Worm (Caenorhabditis elegans) whole organism, young adult: ENCODE data around the gene F17C8.3.

Experiments
- B0019.2 ChIP-seq: fragments of 200-800 bp; sonication (Bioruptor generic); conservative IDR thresholded peaks from 2 replicates; pipeline ENCODE4 v1.3.6; 2022; ENCODE audit warnings: missing genetic modification reagents, missing genetic modification characterization, missing compliant biosample characterization
- B0261.1 ChIP-seq: sonication (generic microtip); optimal IDR thresholded peaks from 2 replicates; lab custom pipeline; 2016; ENCODE audit warnings: mild to moderate bottlenecking, missing genetic modification characterization, moderate library complexity, missing compliant biosample characterization
- B0336.3 ChIP-seq: fragments of 200-800 bp; sonication (Bioruptor generic); IDR thresholded peaks from 2 replicates; pipeline ENCODE4 v1.3.6; 2022; ENCODE audit warnings: missing genetic modification characterization, missing compliant biosample characterization
- F10E7.11 ChIP-seq: sonication (generic microtip); optimal IDR thresholded peaks from 2 replicates; lab custom pipeline; 2017; ENCODE audit warnings: mild to moderate bottlenecking, missing genetic modification characterization, moderate library complexity, missing compliant biosample characterization
- F23B12.7 ChIP-seq: sonication (generic microtip); optimal IDR thresholded peaks from 2 replicates; lab custom pipeline; 2017; ENCODE audit warnings: missing genetic modification characterization, mild to moderate bottlenecking, missing compliant biosample characterization, antibody characterized with exemption, moderate library complexity; ENCODE audit not compliant: insufficient read depth
- F37B4.10 ChIP-seq: fragments of 200-800 bp; sonication (Bioruptor generic); IDR thresholded peaks from 2 replicates; pipeline ENCODE4 v1.3.6; 2022; ENCODE audit warnings: missing genetic modification characterization, missing compliant biosample characterization
- F52B5.7 ChIP-seq: sonication (generic microtip); optimal IDR thresholded peaks from 2 replicates; lab custom pipeline; 2016; ENCODE audit warnings: mild to moderate bottlenecking, missing genetic modification characterization, missing compliant biosample characterization
- F57C9.4 ChIP-seq: sonication (generic microtip); optimal IDR thresholded peaks from 2 replicates; lab custom pipeline; 2017; ENCODE audit warnings: mild to moderate bottlenecking, missing genetic modification characterization, missing compliant biosample characterization
- T07F8.4 ChIP-seq: sonication (generic microtip); optimal IDR thresholded peaks from 2 replicates; lab custom pipeline; 2016; ENCODE audit warnings: mild to moderate bottlenecking, missing genetic modification characterization, moderate library complexity, missing compliant biosample characterization
- Y56A3A.18 ChIP-seq: fragments of 200-800 bp; sonication (Bioruptor generic); IDR thresholded peaks from 2 replicates; pipeline ENCODE4 v1.3.6; 2022; ENCODE audit warnings: missing genetic modification reagents, missing genetic modification characterization, missing compliant biosample characterization
- Y67H2A.10 ChIP-seq: fragments of 200-800 bp; sonication (Bioruptor generic); conservative IDR thresholded peaks from 2 replicates; pipeline ENCODE4 v1.3.6; 2022; ENCODE audit warnings: missing genetic modification reagents, missing genetic modification characterization, missing compliant biosample characterization
- Y79H2A.3 ChIP-seq: fragments of 200-800 bp; sonication (Bioruptor generic); conservative IDR thresholded peaks from 2 replicates; pipeline ENCODE4 v1.3.6; 2022; ENCODE audit warnings: missing genetic modification reagents, missing genetic modification characterization, missing compliant biosample characterization
- Y95B8A.8 ChIP-seq: fragments of 200-800 bp; sonication (Bioruptor generic); IDR thresholded peaks from 2 replicates; pipeline ENCODE4 v1.3.6; 2022; ENCODE audit warnings: missing genetic modification reagents, missing genetic modification characterization, missing compliant biosample characterization
- ZK185.1 ChIP-seq: sonication (generic microtip); optimal IDR thresholded peaks from 2 replicates; lab custom pipeline; 2016; ENCODE audit warnings: mild to moderate bottlenecking, missing genetic modification characterization, missing compliant biosample characterization; ENCODE audit not compliant: poor library complexity, severe bottlenecking
- akir-1 ChIP-seq: fragments of 200-800 bp; sonication (Bioruptor generic); optimal IDR thresholded peaks from 2 replicates; lab custom pipeline; 2018; ENCODE audit warnings: mild to moderate bottlenecking, missing genetic modification characterization, moderate library complexity, missing compliant biosample characterization
- aptf-2 ChIP-seq: fragments of 200-800 bp; sonication (Bioruptor generic); conservative IDR thresholded peaks from 2 replicates; pipeline ENCODE4 v1.3.6; 2022; ENCODE audit warnings: missing genetic modification reagents, missing genetic modification characterization, missing compliant biosample characterization
- aptf-3 ChIP-seq: fragments of 200-800 bp; sonication (Bioruptor generic); IDR thresholded peaks from 2 replicates; pipeline ENCODE4 v1.3.6; 2022; ENCODE audit warnings: missing genetic modification characterization, missing compliant biosample characterization
- attf-5 ChIP-seq: fragments of 200-800 bp; sonication (Bioruptor generic); optimal IDR thresholded peaks from 2 replicates; lab custom pipeline; 2018; ENCODE audit warnings: mild to moderate bottlenecking, missing genetic modification characterization, missing compliant biosample characterization
- attf-6 ChIP-seq: fragments of 200-800 bp; sonication (Bioruptor generic); IDR thresholded peaks from 2 replicates; pipeline ENCODE4 v1.3.6; 2022; ENCODE audit warnings: missing genetic modification reagents, missing genetic modification characterization, missing compliant biosample characterization
- ccch-3 ChIP-seq: fragments of 200-800 bp; sonication (Bioruptor generic); optimal IDR thresholded peaks from 2 replicates; lab custom pipeline; 2018; ENCODE audit warnings: mild to moderate bottlenecking, missing genetic modification characterization, missing compliant biosample characterization
- ceh-79 ChIP-seq: sonication (generic microtip); optimal IDR thresholded peaks from 2 replicates; lab custom pipeline; 2017; ENCODE audit warnings: mild to moderate bottlenecking, missing genetic modification characterization, missing compliant biosample characterization
- chd-7 ChIP-seq: sonication (generic microtip); optimal IDR thresholded peaks from 2 replicates; lab custom pipeline; 2016; ENCODE audit warnings: mild to moderate bottlenecking, missing genetic modification characterization, moderate library complexity, missing compliant biosample characterization
- efl-1 ChIP-seq: fragments of 150-350 bp; optimal IDR thresholded peaks from 2 replicates; lab custom pipeline; 2014; ENCODE audit warnings: missing biosample characterization, missing genetic modification reagents, missing genetic modification characterization
- egl-44 ChIP-seq: fragments of 200-800 bp; sonication (Bioruptor generic); IDR thresholded peaks from 2 replicates; pipeline ENCODE4 v1.3.6; 2022; ENCODE audit warnings: missing genetic modification reagents, missing genetic modification characterization, missing compliant biosample characterization
- ekl-4 ChIP-seq: fragments of 200-800 bp; sonication (Bioruptor generic); IDR thresholded peaks from 2 replicates; pipeline ENCODE4 v1.3.6; 2022; ENCODE audit warnings: missing genetic modification reagents, missing genetic modification characterization, missing compliant biosample characterization
- fkh-3 ChIP-seq: sonication (generic microtip); optimal IDR thresholded peaks from 2 replicates; lab custom pipeline; 2016; ENCODE audit warnings: mild to moderate bottlenecking, missing genetic modification characterization, missing compliant biosample characterization
- gei-17 ChIP-seq: fragments of 200-800 bp; sonication (Bioruptor generic); optimal IDR thresholded peaks from 2 replicates; lab custom pipeline; 2018; ENCODE audit warnings: mild to moderate bottlenecking, missing genetic modification characterization, missing compliant biosample characterization
- him-1 ChIP-seq: sonication (generic microtip); optimal IDR thresholded peaks from 2 replicates; lab custom pipeline; 2016; ENCODE audit warnings: missing genotype, missing genetic modification reagents, missing genetic modification characterization, missing compliant biosample characterization
- hrde-1 ChIP-seq: sonication (generic microtip); optimal IDR thresholded peaks from 2 replicates; lab custom pipeline; 2016; ENCODE audit warnings: missing genetic modification characterization, mild to moderate bottlenecking, missing compliant biosample characterization, moderate library complexity, missing genotype, missing genetic modification reagents, borderline replicate concordance
- lag-1 ChIP-seq: fragments of 200-800 bp; sonication (Bioruptor generic); IDR thresholded peaks from 2 replicates; pipeline ENCODE4 v1.3.6; 2022; ENCODE audit warnings: missing genetic modification reagents, missing genetic modification characterization, missing compliant biosample characterization
- let-526 ChIP-seq: fragments of 200-800 bp; sonication (Bioruptor generic); IDR thresholded peaks from 2 replicates; pipeline ENCODE4 v1.3.6; 2022; ENCODE audit warnings: missing genetic modification reagents, missing genetic modification characterization, missing compliant biosample characterization
- lin-35 ChIP-seq, 3 experiments: fragments of 150-350 bp in 2 of 3; sonication (generic microtip) in 1 of 3; optimal IDR thresholded peaks; 2 replicates each; lab custom pipeline; 2014 to 2018; ENCODE audit warnings: missing biosample characterization in 3 of 3, missing genetic modification characterization in 3 of 3, missing genetic modification reagents in 3 of 3
- lir-1 ChIP-seq: fragments of 200-800 bp; sonication (Bioruptor generic); conservative IDR thresholded peaks from 2 replicates; pipeline ENCODE4 v1.3.6; 2022; ENCODE audit warnings: missing genetic modification reagents, missing genetic modification characterization, missing compliant biosample characterization
- lsl-1 ChIP-seq: fragments of 200-800 bp; sonication (Bioruptor generic); optimal IDR thresholded peaks from 2 replicates; lab custom pipeline; 2018; ENCODE audit warnings: mild to moderate bottlenecking, missing genetic modification characterization, moderate library complexity, missing compliant biosample characterization
- madf-10 ChIP-seq: sonication (generic microtip); optimal IDR thresholded peaks from 2 replicates; lab custom pipeline; 2016; ENCODE audit warnings: mild to moderate bottlenecking, missing genetic modification characterization, missing compliant biosample characterization
- mcd-1 ChIP-seq: fragments of 200-800 bp; sonication (Bioruptor generic); IDR thresholded peaks from 2 replicates; pipeline ENCODE4 v1.3.6; 2022; ENCODE audit warnings: missing genetic modification reagents, missing genetic modification characterization, missing compliant biosample characterization
- mel-28 ChIP-seq: sonication (generic microtip); optimal IDR thresholded peaks from 2 replicates; lab custom pipeline; 2016; ENCODE audit warnings: borderline replicate concordance, mild to moderate bottlenecking, missing genetic modification characterization, missing compliant biosample characterization
- nhr-27 ChIP-seq: fragments of 200-800 bp; sonication (Bioruptor generic); optimal IDR thresholded peaks from 2 replicates; lab custom pipeline; 2018; ENCODE audit warnings: mild to moderate bottlenecking, missing genetic modification characterization, moderate library complexity, missing compliant biosample characterization
- pbrm-1 ChIP-seq: fragments of 200-800 bp; sonication (Bioruptor generic); IDR thresholded peaks from 2 replicates; pipeline ENCODE4 v1.3.6; 2022; ENCODE audit warnings: missing genetic modification reagents, missing genetic modification characterization, missing compliant biosample characterization
- rcor-1 ChIP-seq: fragments of 200-800 bp; sonication (Bioruptor generic); IDR thresholded peaks from 2 replicates; pipeline ENCODE4 v1.3.6; 2022; ENCODE audit warnings: missing genetic modification reagents, missing genetic modification characterization, missing compliant biosample characterization
- sea-2 ChIP-seq: fragments of 200-800 bp; sonication (Bioruptor generic); IDR thresholded peaks from 2 replicates; pipeline ENCODE4 v1.3.6; 2022; ENCODE audit warnings: missing genetic modification characterization, missing compliant biosample characterization
- snpc-4 ChIP-seq, 5 experiments: fragments of 150-350 bp in 1 of 5; sonication (generic microtip) in 4 of 5; optimal IDR thresholded peaks; 2 replicates each; lab custom pipeline; 2014 to 2018; ENCODE audit warnings: missing genetic modification characterization in 5 of 5, missing biosample characterization in 3 of 5, antibody characterized with exemption in 2 of 5, mild to moderate bottlenecking in 2 of 5, missing compliant biosample characterization in 2 of 5, missing genotype in 2 of 5, moderate library complexity in 2 of 5, missing genetic modification reagents in 1 of 5
- somi-1 ChIP-seq: fragments of 200-800 bp; sonication (Bioruptor generic); optimal IDR thresholded peaks from 2 replicates; lab custom pipeline; 2018; ENCODE audit warnings: mild to moderate bottlenecking, missing genetic modification characterization, missing compliant biosample characterization
- unc-130 ChIP-seq: sonication (generic microtip); optimal IDR thresholded peaks from 2 replicates; lab custom pipeline; 2016; ENCODE audit warnings: missing genetic modification reagents, missing genetic modification characterization, missing compliant biosample characterization
- unc-62 ChIP-seq: fragments of 150-350 bp; optimal IDR thresholded peaks from 2 replicates; lab custom pipeline; 2014; ENCODE audit warnings: missing biosample characterization, missing genetic modification reagents, missing genetic modification characterization
- xnd-1 ChIP-seq: sonication (generic microtip); optimal IDR thresholded peaks from 2 replicates; lab custom pipeline; 2016; ENCODE audit warnings: missing genotype, missing genetic modification reagents, missing genetic modification characterization, missing compliant biosample characterization
- zim-3 ChIP-seq: sonication (generic microtip); optimal IDR thresholded peaks from 2 replicates; lab custom pipeline; 2017; ENCODE audit warnings: mild to moderate bottlenecking, missing genetic modification characterization, moderate library complexity, missing compliant biosample characterization
- ztf-25 ChIP-seq: fragments of 200-800 bp; sonication (Bioruptor generic); IDR thresholded peaks from 2 replicates; pipeline ENCODE4 v1.3.6; 2022; ENCODE audit warnings: missing genetic modification reagents, missing genetic modification characterization, missing compliant biosample characterization
- ztf-28 ChIP-seq: fragments of 200-800 bp; sonication (Bioruptor generic); IDR thresholded peaks from 2 replicates; pipeline ENCODE4 v1.3.6; 2022; ENCODE audit warnings: missing genetic modification reagents, missing genetic modification characterization, missing compliant biosample characterization

Gene F17C8.3

ce11 chrIII:4693281-4693680, 38.5 kb upstream of the F17C8.3 start, which contains the start of gene nifk-1 (continued):
- TF ChIP-seq ekl-4 (GFP tag; lab: Robert Waterston, UW) (no peak), nhr-27 (tag; lab: Kevin White, UChicago) (no peak), F37B4.10 (no peak), lsl-1 (GFP tag; lab: Kevin White, UChicago) (peak; percentile 66), mcd-1 (GFP tag; lab: Robert Waterston, UW) (peak; percentile 67), unc-62 (GFP tag; lab: Kevin White, UChicago) (no peak), akir-1 (GFP tag; lab: Kevin White, UChicago) (no peak), F52B5.7 (tag; lab: Kevin White, UChicago) (no peak), aptf-3 (GFP tag; lab: Robert Waterston, UW) (no peak), F10E7.11 (tag; lab: Kevin White, UChicago) (no peak), attf-6 (GFP tag; lab: Robert Waterston, UW) (no peak), lir-1 (GFP tag; lab: Robert Waterston, UW) (no peak), him-1 (tag; lab: Kevin White, UChicago) (no peak), zim-3 (tag; lab: Kevin White, UChicago) (no peak), attf-5 (peak; percentile 86), ZK185.1 (tag; lab: Kevin White, UChicago) (peak; percentile 7), lin-35 (GFP tag; optimal IDR thresholded peaks at IDR 0.05; lab: Kevin White, UChicago) (peak in 1 of 3 experiments; percentile 47), Y56A3A.18 (no peak), aptf-2 (GFP tag; lab: Robert Waterston, UW) (no peak), hrde-1 (no peak), sea-2 (GFP tag; lab: Robert Waterston, UW) (no peak), Y79H2A.3 (GFP tag; lab: Robert Waterston, UW) (no peak), ccch-3 (GFP tag; lab: Kevin White, UChicago) (no peak), somi-1 (no peak), unc-130 (GFP tag; lab: Kevin White, UChicago) (no peak), snpc-4 (GFP tag; optimal IDR thresholded peaks at IDR 0.05; lab: Kevin White, UChicago) (no peak), snpc-4 (tag; optimal IDR thresholded peaks at IDR 0.05; lab: Kevin White, UChicago) (peak in 3 of 4 experiments; percentile 28 to 69 (median 68)), ceh-79 (tag; lab: Kevin White, UChicago) (no peak), Y67H2A.10 (no peak), mel-28 (tag; lab: Kevin White, UChicago) (no peak), gei-17 (no peak), ztf-25 (GFP tag; lab: Robert Waterston, UW) (no peak), F57C9.4 (tag; lab: Kevin White, UChicago) (no peak), Y95B8A.8 (no peak), chd-7 (tag; lab: Kevin White, UChicago) (no peak), fkh-3 (tag; lab: Kevin White, UChicago) (no peak), egl-44 (GFP tag; lab: Robert Waterston, UW) (no peak), lag-1 (GFP tag; lab: Robert Waterston, UW) (no peak), ztf-28 (no peak), B0261.1 (tag; lab: Kevin White, UChicago) (no peak), madf-10 (tag; lab: Kevin White, UChicago) (no peak), efl-1 (GFP tag; lab: Kevin White, UChicago) (peak; percentile 56), B0336.3 (GFP tag; lab: Robert Waterston, UW) (0 out of 2 replicates have a peak, but pooled peaks have one; percentile 28), T07F8.4 (tag; lab: Kevin White, UChicago) (no peak), B0019.2 (GFP tag; lab: Robert Waterston, UW) (no peak), let-526 (GFP tag; lab: Robert Waterston, UW) (no peak), F23B12.7 (tag; lab: Kevin White, UChicago) (peak; percentile 57), pbrm-1 (GFP tag; lab: Robert Waterston, UW) (0 out of 2 replicates have a peak, but pooled peaks have one; percentile 54), xnd-1 (no peak), rcor-1 (no peak)
